Worm (Caenorhabditis elegans) whole organism, young adult: ENCODE measurements around the gene Y51A2D.13.

ENCODE experiments used
- F57C9.4 ChIP-seq: sonication (generic microtip); optimal IDR thresholded peaks from 2 replicates; lab custom pipeline; 2017; ENCODE audit warnings: mild to moderate bottlenecking, missing genetic modification characterization, missing compliant biosample characterization
- Y95B8A.8 ChIP-seq: fragments of 200-800 bp; sonication (Bioruptor generic); IDR thresholded peaks from 2 replicates; pipeline ENCODE4 v1.3.6; 2022; ENCODE audit warnings: missing genetic modification reagents, missing genetic modification characterization, missing compliant biosample characterization
- cebp-2 ChIP-seq: fragments of 200-800 bp; sonication (Bioruptor generic); IDR thresholded peaks from 2 replicates; pipeline ENCODE4 v1.3.6; 2022; ENCODE audit warnings: missing genetic modification characterization, missing compliant biosample characterization
- ets-4 ChIP-seq: fragments of 200-800 bp; sonication (Bioruptor generic); optimal IDR thresholded peaks from 2 replicates; lab custom pipeline; 2018; ENCODE audit warnings: mild to moderate bottlenecking, missing genetic modification characterization, missing compliant biosample characterization
- lin-54 ChIP-seq: fragments of 200-800 bp; sonication (Bioruptor generic); optimal IDR thresholded peaks from 2 replicates; lab custom pipeline; 2018; ENCODE audit warnings: mild to moderate bottlenecking, missing genetic modification characterization, missing compliant biosample characterization
- madf-3 ChIP-seq: fragments of 200-800 bp; sonication (Bioruptor generic); IDR thresholded peaks from 2 replicates; pipeline ENCODE4 v1.3.6; 2022; ENCODE audit warnings: missing genetic modification reagents, missing genetic modification characterization, missing compliant biosample characterization
- rcor-1 ChIP-seq: fragments of 200-800 bp; sonication (Bioruptor generic); IDR thresholded peaks from 2 replicates; pipeline ENCODE4 v1.3.6; 2022; ENCODE audit warnings: missing genetic modification reagents, missing genetic modification characterization, missing compliant biosample characterization
- tlf-1 ChIP-seq: fragments of 200-800 bp; sonication (Bioruptor generic); optimal IDR thresholded peaks from 2 replicates; lab custom pipeline; 2018; ENCODE audit warnings: mild to moderate bottlenecking, missing genetic modification characterization, missing compliant biosample characterization
- unc-62 ChIP-seq: fragments of 150-350 bp; optimal IDR thresholded peaks from 2 replicates; lab custom pipeline; 2014; ENCODE audit warnings: missing biosample characterization, missing genetic modification reagents, missing genetic modification characterization
- ztf-18 ChIP-seq: sonication (generic microtip); optimal IDR thresholded peaks from 2 replicates; lab custom pipeline; 2016; ENCODE audit warnings: missing genotype, mild to moderate bottlenecking, missing genetic modification characterization, missing compliant biosample characterization
- ztf-6 ChIP-seq: fragments of 200-800 bp; sonication (Bioruptor generic); IDR thresholded peaks from 2 replicates; pipeline ENCODE4 v1.3.6; 2022; ENCODE audit warnings: missing genetic modification reagents, missing genetic modification characterization, missing compliant biosample characterization

ce11 chrV:18578306-18578705, 1.3 kb downstream of the Y51A2D.13 start:
- TF ChIP-seq ets-4 (GFP tag; lab: Kevin White, UChicago) (no peak), Y95B8A.8 (no peak), unc-62 (GFP tag; lab: Kevin White, UChicago) (no peak), ztf-6 (GFP tag; lab: Robert Waterston, UW) (no peak), ztf-18 (no peak), cebp-2 (GFP tag; lab: Robert Waterston, UW) (no peak), tlf-1 (no peak), lin-54 (GFP tag; lab: Kevin White, UChicago) (no peak), madf-3 (no peak), F57C9.4 (tag; lab: Kevin White, UChicago) (no peak), rcor-1 (GFP tag; lab: Robert Waterston, UW) (no peak)
